Worm (Caenorhabditis elegans) whole organism, L1 larva: ENCODE results near the gene npp-20.

ENCODE experiments used
- C16A3.4 ChIP-seq: fragments of 150-350 bp; optimal IDR thresholded peaks from 2 replicates; lab custom pipeline; 2014; ENCODE audit warnings: missing biosample characterization, missing genetic modification characterization
- ama-1 ChIP-seq: fragments of 150-350 bp; optimal IDR thresholded peaks from 2 replicates; lab custom pipeline; 2014
- blmp-1 ChIP-seq: fragments of 150-350 bp; optimal IDR thresholded peaks from 2 replicates; lab custom pipeline; 2014; ENCODE audit warnings: missing biosample characterization, missing genetic modification characterization
- ceh-63 ChIP-seq: fragments of 200-800 bp; sonication (Bioruptor generic); optimal IDR thresholded peaks from 2 replicates; lab custom pipeline; 2018; ENCODE audit warnings: mild to moderate bottlenecking, missing genetic modification characterization, missing compliant biosample characterization
- ceh-8 ChIP-seq: fragments of 200-800 bp; sonication (Bioruptor generic); optimal IDR thresholded peaks from 2 replicates; lab custom pipeline; 2018; ENCODE audit warnings: mild to moderate bottlenecking, missing genetic modification characterization, moderate library complexity, missing compliant biosample characterization
- ceh-82 ChIP-seq, 3 experiments: fragments of 150-350 bp in 1 of 3; sonication (generic microtip) in 2 of 3; optimal IDR thresholded peaks; 2 replicates each; lab custom pipeline; 2014 to 2017; ENCODE audit warnings: missing biosample characterization in 3 of 3, missing genetic modification characterization in 3 of 3
- ceh-88 ChIP-seq: fragments of 200-800 bp; sonication (Bioruptor generic); IDR thresholded peaks from 2 replicates; pipeline ENCODE4 v1.3.6; 2022; ENCODE audit warnings: missing genetic modification characterization, missing compliant biosample characterization
- ces-1 ChIP-seq: fragments of 150-350 bp; optimal IDR thresholded peaks from 2 replicates; lab custom pipeline; 2014; ENCODE audit warnings: missing biosample characterization, missing genetic modification reagents, missing genetic modification characterization
- efl-1 ChIP-seq, 4 experiments: fragments of 150-350 bp; optimal IDR thresholded peaks in 3 of 4; peaks in 1 of 4; 1 replicate in 1 of 4; 2 replicates in 3 of 4; lab custom pipeline; 2014; ENCODE audit warnings: missing biosample characterization in 2 of 4, missing genetic modification characterization in 2 of 4, missing genetic modification reagents in 2 of 4
- egl-13 ChIP-seq: sonication (generic microtip); optimal IDR thresholded peaks from 2 replicates; lab custom pipeline; 2016; ENCODE audit warnings: missing genotype, missing genetic modification reagents, missing genetic modification characterization, missing compliant biosample characterization
- elt-3 ChIP-seq, 6 experiments: fragments of 150-350 bp in 1 of 6; sonication (generic microtip); optimal IDR thresholded peaks; 2 replicates each; lab custom pipeline; 2017 to 2018; ENCODE audit warnings: missing biosample characterization in 6 of 6, missing genetic modification characterization in 6 of 6, inconsistent platforms in 1 of 6
- ets-5 ChIP-seq: fragments of 200-800 bp; sonication (Bioruptor generic); IDR thresholded peaks from 2 replicates; pipeline ENCODE4 v1.3.6; 2022; ENCODE audit warnings: missing genetic modification characterization, missing compliant biosample characterization
- fkh-8 ChIP-seq: sonication (generic microtip); optimal IDR thresholded peaks from 2 replicates; lab custom pipeline; 2016; ENCODE audit warnings: mild to moderate bottlenecking, missing genetic modification characterization, missing compliant biosample characterization
- irx-1 ChIP-seq: sonication (generic microtip); optimal IDR thresholded peaks from 2 replicates; lab custom pipeline; 2016; ENCODE audit warnings: missing genetic modification characterization, missing compliant biosample characterization
- isw-1 ChIP-seq: fragments of 200-800 bp; sonication (Bioruptor generic); IDR thresholded peaks from 2 replicates; pipeline ENCODE4 v1.3.6; 2022; ENCODE audit warnings: missing genetic modification characterization, missing compliant biosample characterization
- jun-1 ChIP-seq: fragments of 150-350 bp; optimal IDR thresholded peaks from 2 replicates; lab custom pipeline; 2014; ENCODE audit warnings: missing biosample characterization, missing genetic modification reagents, missing genetic modification characterization
- lin-14 ChIP-seq: fragments of 200-800 bp; sonication (Bioruptor generic); optimal IDR thresholded peaks from 2 replicates; lab custom pipeline; 2018; ENCODE audit warnings: mild to moderate bottlenecking, missing genetic modification characterization, moderate library complexity, missing compliant biosample characterization
- lin-35 ChIP-seq, 2 experiments: fragments of 150-350 bp; optimal IDR thresholded peaks; 2 replicates each; lab custom pipeline; 2014; ENCODE audit warnings: missing biosample characterization in 2 of 2, missing genetic modification characterization in 2 of 2, missing genetic modification reagents in 2 of 2
- nhr-11 ChIP-seq: fragments of 150-350 bp; optimal IDR thresholded peaks from 2 replicates; lab custom pipeline; 2014; ENCODE audit warnings: missing biosample characterization, missing genetic modification characterization
- nhr-47 ChIP-seq: sonication (generic microtip); optimal IDR thresholded peaks from 2 replicates; lab custom pipeline; 2016; ENCODE audit warnings: mild to moderate bottlenecking, missing genetic modification characterization, moderate library complexity, missing compliant biosample characterization
- nhr-71 ChIP-seq: sonication (generic microtip); optimal IDR thresholded peaks from 2 replicates; lab custom pipeline; 2016; ENCODE audit warnings: mild to moderate bottlenecking, missing genetic modification characterization, moderate library complexity, missing compliant biosample characterization
- nhr-76 ChIP-seq: sonication (generic microtip); optimal IDR thresholded peaks from 2 replicates; lab custom pipeline; 2017; ENCODE audit warnings: missing biosample characterization, missing genetic modification characterization
- nhr-77 ChIP-seq: fragments of 150-350 bp; optimal IDR thresholded peaks from 2 replicates; lab custom pipeline; 2014; ENCODE audit warnings: missing biosample characterization, missing genetic modification characterization
- nhr-84 ChIP-seq: sonication (generic microtip); optimal IDR thresholded peaks from 2 replicates; lab custom pipeline; 2017; ENCODE audit warnings: missing biosample characterization, missing genetic modification characterization
- nhr-85 ChIP-seq: sonication (generic microtip); peaks from one replicate; lab custom pipeline; 2016; ENCODE audit warnings: missing genetic modification characterization, inconsistent platforms, missing compliant biosample characterization
- nhr-90 ChIP-seq: sonication (generic microtip); optimal IDR thresholded peaks from 2 replicates; lab custom pipeline; 2016; ENCODE audit warnings: mild to moderate bottlenecking, missing genetic modification characterization, missing compliant biosample characterization; ENCODE audit not compliant: poor library complexity
- pax-3 ChIP-seq: fragments of 200-800 bp; sonication (Bioruptor generic); optimal IDR thresholded peaks from 2 replicates; lab custom pipeline; 2018; ENCODE audit warnings: mild to moderate bottlenecking, missing genetic modification characterization, moderate library complexity, missing compliant biosample characterization
- pqm-1 ChIP-seq: sonication (generic microtip); optimal IDR thresholded peaks from 3 replicates; lab custom pipeline; 2017; ENCODE audit warnings: missing biosample characterization, missing genetic modification characterization
- rnt-1 ChIP-seq: sonication (generic microtip); optimal IDR thresholded peaks from 2 replicates; lab custom pipeline; 2016; ENCODE audit warnings: mild to moderate bottlenecking, missing genetic modification characterization, moderate library complexity, missing compliant biosample characterization
- snu-23 ChIP-seq: sonication (generic microtip); optimal IDR thresholded peaks from 2 replicates; lab custom pipeline; 2016; ENCODE audit warnings: missing genetic modification characterization, missing compliant biosample characterization
- sox-4 ChIP-seq: sonication (generic microtip); optimal IDR thresholded peaks from 2 replicates; lab custom pipeline; 2016; ENCODE audit warnings: missing genetic modification characterization, missing compliant biosample characterization
- sptf-1 ChIP-seq: fragments of 150-350 bp; optimal IDR thresholded peaks from 2 replicates; lab custom pipeline; 2014; ENCODE audit warnings: missing biosample characterization, missing genetic modification characterization
- unc-98 ChIP-seq: fragments of 200-800 bp; sonication (Bioruptor generic); IDR thresholded peaks from 2 replicates; pipeline ENCODE4 v1.3.6; 2022; ENCODE audit warnings: missing genetic modification characterization, missing compliant biosample characterization
- vab-15 ChIP-seq: sonication (generic microtip); optimal IDR thresholded peaks from 2 replicates; lab custom pipeline; 2017; ENCODE audit warnings: missing genotype, mild to moderate bottlenecking, missing genetic modification characterization, missing compliant biosample characterization
- zip-4 ChIP-seq: fragments of 200-800 bp; sonication (Bioruptor generic); optimal IDR thresholded peaks from 2 replicates; lab custom pipeline; 2018; ENCODE audit warnings: mild to moderate bottlenecking, missing genetic modification characterization, moderate library complexity, missing compliant biosample characterization
- ztf-4 ChIP-seq: fragments of 150-350 bp; optimal IDR thresholded peaks from 2 replicates; lab custom pipeline; 2014; ENCODE audit warnings: missing biosample characterization, missing genetic modification characterization

Gene npp-20

DNA sequence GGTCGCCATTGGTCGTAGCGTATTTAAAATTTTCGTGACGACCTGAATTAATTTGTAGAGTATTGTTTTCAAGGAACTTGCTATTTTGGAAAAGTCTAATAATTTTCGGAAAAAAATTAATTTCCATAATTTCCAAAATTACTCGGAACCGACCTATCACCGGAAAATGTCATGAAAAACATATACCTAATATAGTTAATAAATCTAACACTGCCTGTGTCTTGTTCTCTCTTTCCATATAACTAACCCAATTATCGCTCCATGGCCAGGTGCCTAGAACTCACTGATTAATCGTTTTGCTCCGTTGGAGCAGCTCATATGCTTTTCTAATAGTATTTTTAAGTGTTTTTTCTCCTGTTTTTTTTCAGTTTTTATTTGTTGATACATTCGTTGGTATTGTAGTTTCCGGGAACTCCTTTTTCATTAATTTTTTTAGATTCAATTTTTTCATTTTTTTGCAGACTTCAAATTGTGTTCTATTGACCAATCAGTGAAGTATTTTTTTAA, 10.8 kb downstream of the npp-20 start, which contains the start of gene Y77E11A.16:
Y77E11A.16 (plus strand) TSS at position 457 of the 507 bp plus-strand sequence.
- TF ChIP-seq nhr-90 (tag; lab: Kevin White, UChicago) = no peak
- no peak for TF ChIP-seq ceh-82 (tag; optimal IDR thresholded peaks at IDR 0.05; lab: Kevin White, UChicago)
- TF ChIP-seq egl-13 (tag; lab: Kevin White, UChicago) = no peak
- TF ChIP-seq snu-23 (GFP tag; lab: Kevin White, UChicago) = no peak
- TF ChIP-seq nhr-71 (tag; lab: Kevin White, UChicago) = peak; percentile 57
- TF ChIP-seq vab-15 (tag; lab: Kevin White, UChicago) = no peak
- no peak for TF ChIP-seq efl-1 (optimal IDR thresholded peaks at IDR 0.05; lab: Kevin White, UChicago)
- TF ChIP-seq efl-1 (GFP tag; optimal IDR thresholded peaks at IDR 0.05 in 1 of 2; lab: Kevin White, UChicago) = no peak
- TF ChIP-seq fkh-8 (tag; lab: Kevin White, UChicago) = peak; percentile 17
- no peak for TF ChIP-seq isw-1
- TF ChIP-seq nhr-47 (tag; lab: Kevin White, UChicago) = peak; percentile 37
- no peak for TF ChIP-seq jun-1 (tag; lab: Kevin White, UChicago)
- no peak for TF ChIP-seq nhr-84
- peak; percentile 61 for TF ChIP-seq lin-14 (GFP tag; lab: Kevin White, UChicago)

DNA sequence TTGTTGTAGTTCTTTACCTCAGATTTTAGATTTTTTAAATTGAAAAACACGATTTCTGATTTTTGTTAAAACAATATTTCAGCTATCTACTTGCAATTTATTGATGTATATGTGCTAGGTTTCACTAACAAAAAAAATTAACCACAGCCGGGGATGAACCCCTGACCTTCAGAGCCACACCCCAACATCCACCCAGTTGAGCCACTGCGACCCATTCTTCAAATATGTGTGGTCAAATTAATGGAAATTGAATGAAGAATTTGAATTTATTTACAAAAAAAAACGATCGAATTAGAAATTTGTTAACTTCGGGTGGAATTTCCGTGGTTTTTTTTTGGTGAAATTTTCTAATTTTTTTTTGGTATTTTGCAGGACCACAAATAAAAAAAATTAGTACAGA, 17.2 kb downstream of the npp-20 start:
- no peak for TF ChIP-seq ztf-4 (tag; lab: Kevin White, UChicago)
- no peak for TF ChIP-seq nhr-85 (tag; lab: Kevin White, UChicago)
- no peak for TF ChIP-seq unc-98 (GFP tag; lab: Robert Waterston, UW)
- TF ChIP-seq egl-13 (tag; lab: Kevin White, UChicago) = no peak
- TF ChIP-seq ets-5 (GFP tag; lab: Robert Waterston, UW) = no peak
- no peak for TF ChIP-seq lin-35 (GFP tag; optimal IDR thresholded peaks at IDR 0.05; lab: Kevin White, UChicago)
- TF ChIP-seq lin-14 (GFP tag; lab: Kevin White, UChicago) = no peak
- TF ChIP-seq ama-1 (lab: Kevin White, UChicago) = no peak
- no peak for TF ChIP-seq irx-1
- TF ChIP-seq nhr-77 (tag; lab: Kevin White, UChicago) = no peak
- no peak for TF ChIP-seq zip-4 (GFP tag; lab: Kevin White, UChicago)
- no peak for TF ChIP-seq sptf-1
- no peak for TF ChIP-seq sox-4 (tag; lab: Kevin White, UChicago)
- TF ChIP-seq jun-1 (tag; lab: Kevin White, UChicago) = no peak
- TF ChIP-seq pqm-1 (tag; lab: Kevin White, UChicago) = no peak
- TF ChIP-seq C16A3.4 (tag; lab: Kevin White, UChicago) = no peak
- no peak for TF ChIP-seq blmp-1 (tag; lab: Kevin White, UChicago)
- TF ChIP-seq nhr-11 = no peak
- TF ChIP-seq ceh-8 (GFP tag; lab: Kevin White, UChicago) = no peak
- no peak for TF ChIP-seq nhr-76

DNA sequence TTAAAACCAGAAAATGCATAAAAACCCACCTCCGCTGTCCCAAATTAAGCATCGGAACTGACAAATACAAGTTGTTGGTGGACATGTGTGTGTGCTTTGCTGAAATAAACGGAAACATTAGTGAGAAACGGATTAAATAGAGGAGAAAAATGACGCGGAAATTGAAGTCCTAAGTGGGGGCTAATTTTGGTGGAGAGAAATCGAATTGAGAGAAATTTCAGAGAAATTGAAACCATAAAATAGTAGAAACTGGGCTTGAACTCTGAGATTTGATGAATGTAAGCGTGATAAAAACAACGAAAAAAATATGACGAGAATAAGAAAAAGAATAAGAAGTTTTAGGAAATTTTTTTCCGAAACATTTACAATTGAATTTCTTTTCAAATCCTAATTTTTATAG, 20.8 kb downstream of the npp-20 start, which contains the start of gene Y77E11A.12:
Y77E11A.12 (minus strand) TSS at position 101 of the 400 bp plus-strand sequence.
- peak; percentile 31 for TF ChIP-seq ceh-63 (GFP tag; lab: Kevin White, UChicago)
- no peak for TF ChIP-seq ceh-88 (GFP tag; lab: Robert Waterston, UW)
- peak; percentile 3 for TF ChIP-seq lin-14 (GFP tag; lab: Kevin White, UChicago)
- no peak for TF ChIP-seq jun-1 (tag; lab: Kevin White, UChicago)
- TF ChIP-seq nhr-90 (tag; lab: Kevin White, UChicago) = no peak
- no peak for TF ChIP-seq pax-3 (tag; lab: Kevin White, UChicago)
- TF ChIP-seq rnt-1 (tag; lab: Kevin White, UChicago) = no peak
- TF ChIP-seq efl-1 (optimal IDR thresholded peaks at IDR 0.05; lab: Kevin White, UChicago) = no peak
- TF ChIP-seq efl-1 (GFP tag; optimal IDR thresholded peaks at IDR 0.05 in 1 of 2; lab: Kevin White, UChicago) = peak in 1 of 2 experiments; percentile 21

DNA sequence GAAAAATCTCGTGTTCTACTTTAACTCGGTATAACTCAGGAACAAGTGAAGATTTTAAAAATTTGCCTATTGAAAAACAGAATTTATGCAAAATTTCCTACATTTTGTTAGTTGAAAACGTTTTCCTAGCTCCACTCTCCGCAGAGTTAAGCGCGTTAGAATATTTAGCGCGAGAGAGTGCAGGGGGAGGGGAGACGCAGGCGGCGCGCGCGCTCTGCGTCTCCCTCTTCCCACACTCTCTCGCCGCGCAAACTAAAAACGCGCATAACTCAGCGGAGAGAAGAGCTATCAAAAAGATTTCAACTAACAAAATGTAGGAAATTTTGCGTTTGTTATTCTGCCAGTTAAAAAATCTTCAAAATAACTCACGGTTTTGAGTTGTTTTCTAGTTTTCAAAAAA, 23.7 kb downstream of the npp-20 start:
- no peak for TF ChIP-seq ces-1 (GFP tag; lab: Kevin White, UChicago)
- TF ChIP-seq sox-4 (tag; lab: Kevin White, UChicago) = no peak
- no peak for TF ChIP-seq elt-3 (tag; optimal IDR thresholded peaks at IDR 0.05; lab: Kevin White, UChicago)
- no peak for TF ChIP-seq efl-1 (optimal IDR thresholded peaks at IDR 0.05; lab: Kevin White, UChicago)
- TF ChIP-seq efl-1 (GFP tag; optimal IDR thresholded peaks at IDR 0.05 in 1 of 2; lab: Kevin White, UChicago) = no peak
- TF ChIP-seq irx-1 = no peak
